Worm (Caenorhabditis elegans) whole organism, L4/young adult: ENCODE measurements around the gene cyp-33C6.

Source experiments
- W03F9.2 ChIP-seq: fragments of 150-350 bp; optimal IDR thresholded peaks from 2 replicates; lab custom pipeline; 2014; ENCODE audit warnings: missing biosample characterization, missing genetic modification characterization
- him-1 ChIP-seq: sonication (generic microtip); optimal IDR thresholded peaks from 2 replicates; lab custom pipeline; 2016; ENCODE audit warnings: missing genotype, missing genetic modification reagents, missing genetic modification characterization, missing compliant biosample characterization

DNA sequence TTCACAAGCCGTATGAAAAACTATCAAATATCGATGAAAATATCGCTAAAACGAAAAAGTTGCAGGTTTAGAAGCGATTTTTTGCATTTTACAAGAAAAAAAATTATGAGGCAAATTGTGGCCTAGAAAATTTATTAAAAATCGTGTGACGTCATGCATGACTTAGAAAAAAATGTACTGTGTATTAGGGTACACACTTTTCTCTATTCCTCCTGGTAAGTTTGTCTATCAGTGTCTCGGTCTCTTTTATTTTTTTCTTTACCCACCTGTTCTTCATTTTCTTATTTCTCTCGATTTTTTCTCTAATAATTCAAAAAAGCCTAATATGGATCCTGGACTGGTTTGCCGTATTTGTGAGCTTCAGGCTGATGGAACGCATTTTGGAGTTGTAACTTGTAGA is 35.9 kb upstream of the cyp-33C6 start, which contains the start of gene nhr-227:
- TF ChIP-seq W03F9.2 (tag; lab: Kevin White, UChicago) (no peak), him-1 (no peak)
